Fruit fly (Drosophila melanogaster) ovary, adult (tissue): ENCODE measurements around the gene IFT43.

Experiments
- CG17801 ChIP-seq: fragments of 200-800 bp; optimal IDR thresholded peaks from 2 replicates; lab custom pipeline; 2019; ENCODE audit warnings: missing biosample characterization, mild to moderate bottlenecking, missing genetic modification characterization, moderate library complexity; ENCODE audit not compliant: partially characterized antibody

The IFT43 gene

dm6 chr2L:12692343-12693079 lies 2.3 kb downstream of the IFT43 start, which contains the start of the genes CCT4 and CG6153:
Gene CCT4, minus strand, starts transcription at chr2L:12692934.
Gene CG6153, plus strand, starts transcription at chr2L:12692993.
- no peak for TF ChIP-seq CG17801 (GFP tag; lab: Kevin White, UChicago)

- no peak for TF ChIP-seq CG17801 (GFP tag; lab: Kevin White, UChicago)
These were observed 5.5 kb downstream of the IFT43 start for dm6 chr2L:12689281-12689765.

dm6 chr2L:12686811-12687210 lies 8.0 kb downstream of the IFT43 start:
- TF ChIP-seq CG17801 (GFP tag; lab: Kevin White, UChicago) = no peak

- TF ChIP-seq CG17801 (GFP tag; lab: Kevin White, UChicago) = no peak
These were observed 13.0 kb downstream of the IFT43 start for dm6 chr2L:12681603-12682368.

- TF ChIP-seq CG17801 (GFP tag; lab: Kevin White, UChicago) = no peak
These were observed 15.5 kb downstream of the IFT43 start for dm6 chr2L:12679310-12679709.

dm6 chr2L:12678286-12678685 lies 16.5 kb downstream of the IFT43 start:
- TF ChIP-seq CG17801 (GFP tag; lab: Kevin White, UChicago) = no peak

dm6 chr2L:12674365-12674764 lies 20.4 kb downstream of the IFT43 start:
- no peak for TF ChIP-seq CG17801 (GFP tag; lab: Kevin White, UChicago)

- no peak for TF ChIP-seq CG17801 (GFP tag; lab: Kevin White, UChicago)
These were observed 22.5 kb downstream of the IFT43 start for dm6 chr2L:12672296-12672695.

dm6 chr2L:12669614-12670013 lies 25.2 kb downstream of the IFT43 start, which contains the start of gene Nepl7:
Gene Nepl7, minus strand, starts transcription at chr2L:12669714.
- TF ChIP-seq CG17801 (GFP tag; lab: Kevin White, UChicago) = no peak

- no peak for TF ChIP-seq CG17801 (GFP tag; lab: Kevin White, UChicago)
These were observed 28.7 kb downstream of the IFT43 start for dm6 chr2L:12666002-12666576.

- TF ChIP-seq CG17801 (GFP tag; lab: Kevin White, UChicago) = no peak
These were observed 37.5 kb downstream of the IFT43 start for dm6 chr2L:12657337-12657736.

- TF ChIP-seq CG17801 (GFP tag; lab: Kevin White, UChicago) = no peak
These were observed 37.9 kb downstream of the IFT43 start, which contains the start of gene pdm2 for dm6 chr2L:12656865-12657264. Gene pdm2, plus strand, starts transcription at chr2L:12657165.

dm6 chr2L:12655731-12656326 lies 39.0 kb downstream of the IFT43 start:
- no peak for TF ChIP-seq CG17801 (GFP tag; lab: Kevin White, UChicago)

dm6 chr2L:12651040-12651439 lies 43.7 kb downstream of the IFT43 start:
- TF ChIP-seq CG17801 (GFP tag; lab: Kevin White, UChicago) = no peak

dm6 chr2L:12646256-12646655 lies 48.5 kb downstream of the IFT43 start, which contains the start of gene Ref2:
Gene Ref2, minus strand, starts transcription at chr2L:12646356.
- no peak for TF ChIP-seq CG17801 (GFP tag; lab: Kevin White, UChicago)
